Worm (Caenorhabditis elegans) whole organism, midembryonic: ENCODE results near the gene pqn-91.

Experiments
- flt-1 ChIP-seq: fragments of 200-800 bp; sonication (Bioruptor generic); IDR thresholded peaks from 2 replicates; pipeline ENCODE4 v1.3.6; 2022; ENCODE audit warnings: missing genetic modification characterization, missing compliant biosample characterization
- med-1 ChIP-seq: sonication (generic microtip); optimal IDR thresholded peaks from 2 replicates; lab custom pipeline; 2017; ENCODE audit warnings: missing genetic modification characterization, mild to moderate bottlenecking, missing compliant biosample characterization, antibody characterized with exemption, missing genetic modification reagents; ENCODE audit not compliant: insufficient read depth
- ztf-23 ChIP-seq: fragments of 200-800 bp; sonication (Bioruptor generic); IDR thresholded peaks from 2 replicates; pipeline ENCODE4 v1.3.6; 2022; ENCODE audit warnings: missing genetic modification reagents, missing genetic modification characterization, missing compliant biosample characterization
- ztf-29 ChIP-seq: fragments of 200-800 bp; sonication (Bioruptor generic); IDR thresholded peaks from 2 replicates; pipeline ENCODE4 v1.3.6; 2022; ENCODE audit warnings: missing genetic modification reagents, missing genetic modification characterization, missing compliant biosample characterization

DNA sequence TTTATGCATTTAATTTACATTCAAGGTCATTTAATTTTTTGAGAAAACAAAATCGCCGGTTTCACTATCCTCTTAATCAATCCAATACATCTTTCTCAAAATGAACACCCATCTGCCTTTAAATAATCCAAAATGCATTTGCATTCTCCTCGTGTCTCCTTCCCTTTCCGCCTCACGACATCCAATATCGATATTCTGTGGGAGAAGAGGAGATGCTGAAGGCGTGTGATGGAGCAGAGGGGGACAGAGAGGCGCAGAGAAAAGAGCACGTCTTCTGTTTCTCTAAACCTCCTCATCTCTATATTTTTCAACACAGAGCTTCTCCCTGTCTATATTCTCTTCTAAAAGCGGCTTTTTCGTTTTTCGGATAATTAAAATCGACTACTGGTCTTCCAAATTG, 32.2 kb upstream of the pqn-91 start, which contains the start of gene Y73F8A.5:
- TF ChIP-seq ztf-29 (GFP tag; lab: Robert Waterston, UW) (no peak), flt-1 (GFP tag; lab: Robert Waterston, UW) (no peak), med-1 (GFP tag; lab: Kevin White, UChicago) (no peak), ztf-23 (GFP tag; lab: Robert Waterston, UW) (no peak)
